Fruit fly (Drosophila melanogaster) whole organism, embryonic: ENCODE results near the gene CG1074.

Experiments
- ATbp ChIP-seq: fragments of 200-800 bp; sonication (Bioruptor generic); optimal IDR thresholded peaks from 2 replicates; lab custom pipeline; 2017; ENCODE audit warnings: missing biosample characterization, mild to moderate bottlenecking, missing genetic modification characterization, missing genetic modification reagents
- Asciz ChIP-seq: fragments of 200-800 bp; sonication (Bioruptor generic); optimal IDR thresholded peaks from 2 replicates; lab custom pipeline; 2017; ENCODE audit warnings: missing biosample characterization, mild to moderate bottlenecking, missing genetic modification characterization, missing genetic modification reagents
- CG10321 ChIP-seq: fragments of 200-800 bp; sonication (Bioruptor generic); IDR thresholded peaks from 2 replicates; pipeline ENCODE4 v1.3.6; 2022; ENCODE audit warnings: missing biosample characterization, missing genetic modification characterization
- CG10959 ChIP-seq: fragments of 200-800 bp; sonication (Bioruptor generic); IDR thresholded peaks from 2 replicates; pipeline ENCODE4 v1.3.6; 2022; ENCODE audit warnings: missing biosample characterization, missing genetic modification characterization
- CG12769 ChIP-seq: fragments of 200-800 bp; sonication (Bioruptor generic); optimal IDR thresholded peaks from 2 replicates; lab custom pipeline; 2019; ENCODE audit warnings: missing biosample characterization, mild to moderate bottlenecking, missing genetic modification characterization, moderate library complexity
- CG14860 ChIP-seq: fragments of 200-800 bp; sonication (Bioruptor generic); IDR thresholded peaks from 3 replicates; pipeline ENCODE4 v1.3.6; 2022; ENCODE audit warnings: missing biosample characterization, missing genetic modification characterization; ENCODE audit not compliant: partially characterized antibody
- CG1603 ChIP-seq: fragments of 200-800 bp; sonication (Bioruptor generic); optimal IDR thresholded peaks from 2 replicates; lab custom pipeline; 2019; ENCODE audit warnings: missing biosample characterization, mild to moderate bottlenecking, missing genetic modification characterization, moderate library complexity
- CG16813 ChIP-seq: fragments of 200-800 bp; sonication (Bioruptor generic); IDR thresholded peaks from 3 replicates; pipeline ENCODE4 v1.3.6; 2022; ENCODE audit warnings: missing biosample characterization, missing genetic modification characterization; ENCODE audit not compliant: partially characterized antibody
- CG2116 ChIP-seq: fragments of 200-800 bp; sonication (Bioruptor generic); optimal IDR thresholded peaks from 3 replicates; lab custom pipeline; 2018; ENCODE audit warnings: missing biosample characterization, mild to moderate bottlenecking, missing genetic modification characterization
- CG2120 ChIP-seq: fragments of 200-800 bp; sonication (Bioruptor generic); optimal IDR thresholded peaks from 3 replicates; lab custom pipeline; 2016; ENCODE audit warnings: missing biosample characterization, missing genetic modification characterization
- CG2129 ChIP-seq: fragments of 200-800 bp; sonication (Bioruptor generic); IDR thresholded peaks from 2 replicates; pipeline ENCODE4 v1.3.6; 2022; ENCODE audit warnings: missing biosample characterization, missing genetic modification characterization; ENCODE audit not compliant: partially characterized antibody
- CG30020 ChIP-seq: fragments of 200-800 bp; optimal IDR thresholded peaks from 2 replicates; lab custom pipeline; 2019; ENCODE audit warnings: missing biosample characterization, mild to moderate bottlenecking, missing genetic modification characterization, moderate library complexity
- CG30431 ChIP-seq: fragments of 200-800 bp; sonication (Bioruptor generic); optimal IDR thresholded peaks from 2 replicates; lab custom pipeline; 2017; ENCODE audit warnings: missing biosample characterization, missing genetic modification characterization
- CG34224 ChIP-seq: fragments of 200-800 bp; sonication (Bioruptor generic); IDR thresholded peaks from 3 replicates; pipeline ENCODE4 v1.3.6; 2022; ENCODE audit warnings: missing biosample characterization, missing genetic modification characterization; ENCODE audit not compliant: partially characterized antibody
- CG4404 ChIP-seq: fragments of 200-800 bp; sonication (Bioruptor generic); IDR thresholded peaks from 2 replicates; pipeline ENCODE4 v1.3.6; 2022; ENCODE audit warnings: missing biosample characterization, missing genetic modification characterization
- CG4617 ChIP-seq: fragments of 200-800 bp; sonication (Bioruptor generic); optimal IDR thresholded peaks from 3 replicates; lab custom pipeline; 2016; ENCODE audit warnings: missing biosample characterization, missing genetic modification characterization, borderline replicate concordance
- CG5180 ChIP-seq: fragments of 200-800 bp; sonication (Bioruptor generic); optimal IDR thresholded peaks from 3 replicates; lab custom pipeline; 2017; ENCODE audit warnings: missing biosample characterization, missing genetic modification characterization, mild to moderate bottlenecking, moderate library complexity, missing genetic modification reagents
- CG7963 ChIP-seq: fragments of 200-800 bp; sonication (Bioruptor generic); IDR thresholded peaks from 3 replicates; pipeline ENCODE4 v1.3.6; 2022; ENCODE audit warnings: missing biosample characterization, missing genetic modification characterization; ENCODE audit not compliant: partially characterized antibody
- CG8290 ChIP-seq, 3 experiments: fragments of 200-800 bp; sonication (Bioruptor generic); optimal IDR thresholded peaks; 2 replicates each; lab custom pipeline; 2016 to 2019; ENCODE audit warnings: missing biosample characterization in 3 of 3, missing genetic modification characterization in 3 of 3, mild to moderate bottlenecking in 2 of 3, moderate library complexity in 1 of 3
- CG8924 ChIP-seq: fragments of 200-800 bp; optimal IDR thresholded peaks from 3 replicates; lab custom pipeline; 2019; ENCODE audit warnings: missing biosample characterization, mild to moderate bottlenecking, missing genetic modification characterization, moderate library complexity
- CHES-1-like ChIP-seq: fragments of 200-800 bp; sonication (Bioruptor generic); optimal IDR thresholded peaks from 2 replicates; lab custom pipeline; 2016; ENCODE audit warnings: missing biosample characterization, missing genetic modification characterization
- E2f2 ChIP-seq: fragments of 200-800 bp; sonication (Bioruptor generic); IDR thresholded peaks from 2 replicates; pipeline ENCODE4 v1.3.6; 2022; ENCODE audit warnings: missing biosample characterization, missing genetic modification characterization
- Ets65A ChIP-seq: fragments of 200-800 bp; sonication (Bioruptor generic); peaks from one replicate; lab custom pipeline; 2016; ENCODE audit warnings: missing biosample characterization, missing genetic modification characterization
- Ets97D ChIP-seq: fragments of 200-800 bp; sonication (Bioruptor generic); optimal IDR thresholded peaks from 3 replicates; lab custom pipeline; 2016; ENCODE audit warnings: missing biosample characterization, missing genetic modification characterization
- MBD-R2 ChIP-seq: fragments of 200-800 bp; sonication (Bioruptor generic); IDR thresholded peaks from 2 replicates; pipeline ENCODE4 v1.3.6; 2022; ENCODE audit warnings: missing biosample characterization, missing genetic modification characterization
- NC2β ChIP-seq: fragments of 200-800 bp; sonication (Bioruptor generic); optimal IDR thresholded peaks from 2 replicates; lab custom pipeline; 2016; ENCODE audit warnings: missing biosample characterization, missing genetic modification characterization
- NK7.1 ChIP-seq: fragments of 200-800 bp; sonication (Bioruptor generic); optimal IDR thresholded peaks from 3 replicates; lab custom pipeline; 2016; ENCODE audit warnings: missing biosample characterization, missing genetic modification characterization
- PHDP ChIP-seq: fragments of 200-800 bp; sonication (Bioruptor generic); optimal IDR thresholded peaks from 3 replicates; lab custom pipeline; 2018; ENCODE audit warnings: missing biosample characterization, mild to moderate bottlenecking, missing genetic modification characterization, moderate library complexity
- Poxn ChIP-seq: fragments of 200-800 bp; sonication (Bioruptor generic); IDR thresholded peaks from 2 replicates; pipeline ENCODE4 v1.3.6; 2022; ENCODE audit warnings: missing biosample characterization, missing genetic modification characterization
- Side ChIP-seq: fragments of 200-800 bp; sonication (Bioruptor generic); optimal IDR thresholded peaks from 2 replicates; lab custom pipeline; 2016; ENCODE audit warnings: missing biosample characterization, missing genetic modification characterization
- Xrp1 ChIP-seq: fragments of 200-800 bp; sonication (Bioruptor generic); IDR thresholded peaks from 2 replicates; pipeline ENCODE4 v1.3.6; 2022; ENCODE audit warnings: missing biosample characterization, missing genetic modification characterization
- YL-1 ChIP-seq: fragments of 200-800 bp; sonication (Bioruptor generic); optimal IDR thresholded peaks from 3 replicates; lab custom pipeline; 2017; ENCODE audit warnings: missing biosample characterization, mild to moderate bottlenecking, missing genetic modification characterization
- chinmo ChIP-seq: fragments of 200-800 bp; sonication (Bioruptor generic); IDR thresholded peaks from 4 replicates; pipeline ENCODE4 v1.3.6; 2022; ENCODE audit warnings: missing biosample characterization, missing genetic modification characterization; ENCODE audit not compliant: partially characterized antibody
- knrl ChIP-seq: fragments of 200-800 bp; sonication (Bioruptor generic); IDR thresholded peaks from 3 replicates; pipeline ENCODE4 v1.3.6; 2022; ENCODE audit warnings: missing biosample characterization, missing genetic modification characterization; ENCODE audit not compliant: partially characterized antibody
- mirr ChIP-seq: fragments of 200-800 bp; sonication (Bioruptor generic); optimal IDR thresholded peaks from 3 replicates; lab custom pipeline; 2018; ENCODE audit warnings: missing biosample characterization, mild to moderate bottlenecking, missing genetic modification characterization
- mld ChIP-seq: fragments of 200-800 bp; sonication (Bioruptor generic); IDR thresholded peaks from 3 replicates; pipeline ENCODE4 v1.3.6; 2022; ENCODE audit warnings: missing biosample characterization, missing genetic modification characterization; ENCODE audit not compliant: partially characterized antibody
- onecut ChIP-seq: fragments of 200-800 bp; sonication (Bioruptor generic); IDR thresholded peaks from 2 replicates; pipeline ENCODE4 v1.3.6; 2022; ENCODE audit warnings: missing biosample characterization, missing genetic modification characterization
- pb ChIP-seq: fragments of 200-800 bp; sonication (Bioruptor generic); optimal IDR thresholded peaks from 3 replicates; lab custom pipeline; 2016; ENCODE audit warnings: missing biosample characterization, missing genetic modification characterization
- peb ChIP-seq: fragments of 200-800 bp; sonication (Bioruptor generic); IDR thresholded peaks from 2 replicates; pipeline ENCODE4 v1.3.6; 2022; ENCODE audit warnings: missing biosample characterization, missing genetic modification characterization
- stwl ChIP-seq: fragments of 200-800 bp; sonication (Bioruptor generic); optimal IDR thresholded peaks from 3 replicates; lab custom pipeline; 2018; ENCODE audit warnings: missing biosample characterization, mild to moderate bottlenecking, missing genetic modification characterization, moderate library complexity
- unc-4 ChIP-seq: fragments of 200-800 bp; sonication (Bioruptor generic); IDR thresholded peaks from 2 replicates; pipeline ENCODE4 v1.3.6; 2022; ENCODE audit warnings: missing biosample characterization, missing genetic modification characterization; ENCODE audit not compliant: partially characterized antibody
- vnd ChIP-seq: fragments of 200-800 bp; sonication (Bioruptor generic); IDR thresholded peaks from 3 replicates; pipeline ENCODE4 v1.3.6; 2022; ENCODE audit warnings: missing biosample characterization, missing genetic modification characterization; ENCODE audit not compliant: partially characterized antibody

CG1074 gene

dm6 chr3R:4390133-4390532, 43.6 kb upstream of the CG1074 start, which contains the start of gene CG14646 (continued):
- TF ChIP-seq NK7.1 (GFP tag; lab: Kevin White, UChicago) = no peak
- TF ChIP-seq mld (GFP tag; lab: Robert Waterston, UW) = peak; percentile 85; the same call in 2 of the 3 replicates
- peak; percentile 94 for TF ChIP-seq unc-4
- no peak for TF ChIP-seq mirr
- peak; percentile 70 for TF ChIP-seq CG14860 (GFP tag; lab: Robert Waterston, UW)
- TF ChIP-seq CG2120 (GFP tag; lab: Kevin White, UChicago) = no peak
- TF ChIP-seq CG4617 (GFP tag; lab: Kevin White, UChicago) = peak; percentile 55
- TF ChIP-seq E2f2 (GFP tag; lab: Robert Waterston, UW) = peak; percentile 96
- no peak for TF ChIP-seq CG10959 (GFP tag; lab: Robert Waterston, UW)
- TF ChIP-seq CG16813 (GFP tag; lab: Robert Waterston, UW) = peak; percentile 86
- peak; percentile 7 for TF ChIP-seq CG30020
- TF ChIP-seq Ets65A (GFP tag; lab: Kevin White, UChicago) = peak; percentile 24
- TF ChIP-seq vnd (GFP tag; lab: Robert Waterston, UW) = peak; percentile 81
- TF ChIP-seq CG7963 (GFP tag; lab: Robert Waterston, UW) = peak; percentile 66
- 0 out of 4 replicates have a peak, but pooled peaks have one; percentile 65 for TF ChIP-seq chinmo (GFP tag; lab: Robert Waterston, UW)
- TF ChIP-seq YL-1 (GFP tag; lab: Kevin White, UChicago) = peak; percentile 29
- TF ChIP-seq CHES-1-like (GFP tag; lab: Kevin White, UChicago) = no peak
- no peak for TF ChIP-seq onecut (GFP tag; lab: Robert Waterston, UW)
- peak; percentile 30 for TF ChIP-seq CG1603 (tag; lab: Kevin White, UChicago)
- no peak for TF ChIP-seq Xrp1
- no peak for TF ChIP-seq CG30431 (GFP tag; lab: Kevin White, UChicago)
- peak; percentile 61 for TF ChIP-seq CG2116 (GFP tag; lab: Kevin White, UChicago)
- TF ChIP-seq CG2129 = peak; percentile 72
- no peak for TF ChIP-seq PHDP
- TF ChIP-seq Asciz (GFP tag; lab: Kevin White, UChicago) = no peak
- no peak for TF ChIP-seq peb (GFP tag; lab: Robert Waterston, UW)
- no peak for TF ChIP-seq CG8924 (tag; lab: Kevin White, UChicago)
- TF ChIP-seq CG4404 (GFP tag; lab: Robert Waterston, UW) = no peak
- peak; percentile 92 for TF ChIP-seq CG34224 (GFP tag; lab: Robert Waterston, UW)
- peak; percentile 64; the same call in 1 of the 2 replicates for TF ChIP-seq MBD-R2
- no peak for TF ChIP-seq CG8290 (GFP tag; optimal IDR thresholded peaks at IDR 0.05; lab: Kevin White, UChicago)
- TF ChIP-seq CG8290 (tag; optimal IDR thresholded peaks at IDR 0.05; lab: Kevin White, UChicago) = peak in 1 of 2 experiments; percentile 40
- TF ChIP-seq Poxn (GFP tag; lab: Robert Waterston, UW) = no peak
- TF ChIP-seq ATbp (GFP tag; lab: Kevin White, UChicago) = no peak
- no peak for TF ChIP-seq Side (GFP tag; lab: Kevin White, UChicago)
- TF ChIP-seq CG5180 = peak; percentile 79
- TF ChIP-seq Ets97D (GFP tag; lab: Kevin White, UChicago) = peak; percentile 24
- no peak for TF ChIP-seq CG12769 (tag; lab: Kevin White, UChicago)
- TF ChIP-seq NC2β (GFP tag; lab: Kevin White, UChicago) = no peak
- no peak for TF ChIP-seq pb
- peak; percentile 73; the same call in 2 of the 3 replicates for TF ChIP-seq knrl (GFP tag; lab: Robert Waterston, UW)
- no peak for TF ChIP-seq CG10321 (GFP tag; lab: Robert Waterston, UW)
- TF ChIP-seq stwl (tag; lab: Kevin White, UChicago) = peak; percentile 13
